Worm (Caenorhabditis elegans) whole organism, young adult: Measurements from ENCODE around the gene clec-123.

Experiments
- C06A6.2 ChIP-seq: fragments of 200-800 bp; sonication (Bioruptor generic); conservative IDR thresholded peaks from 2 replicates; pipeline ENCODE4 v1.3.6; 2022; ENCODE audit warnings: missing genetic modification characterization, missing compliant biosample characterization
- C17E4.6 ChIP-seq: fragments of 200-800 bp; sonication (Bioruptor generic); IDR thresholded peaks from 2 replicates; pipeline ENCODE4 v1.3.6; 2022; ENCODE audit warnings: missing genetic modification reagents, missing genetic modification characterization, missing compliant biosample characterization
- F23B12.7 ChIP-seq: sonication (generic microtip); optimal IDR thresholded peaks from 2 replicates; lab custom pipeline; 2017; ENCODE audit warnings: missing genetic modification characterization, mild to moderate bottlenecking, missing compliant biosample characterization, antibody characterized with exemption, moderate library complexity; ENCODE audit not compliant: insufficient read depth
- F39B2.1 ChIP-seq: fragments of 200-800 bp; sonication (Bioruptor generic); IDR thresholded peaks from 2 replicates; pipeline ENCODE4 v1.3.6; 2022; ENCODE audit warnings: missing genetic modification reagents, missing genetic modification characterization, missing compliant biosample characterization
- F57A8.1 ChIP-seq: fragments of 200-800 bp; sonication (Bioruptor generic); optimal IDR thresholded peaks from 2 replicates; lab custom pipeline; 2018; ENCODE audit warnings: mild to moderate bottlenecking, missing genetic modification characterization, moderate library complexity, missing compliant biosample characterization
- F57C9.4 ChIP-seq: sonication (generic microtip); optimal IDR thresholded peaks from 2 replicates; lab custom pipeline; 2017; ENCODE audit warnings: mild to moderate bottlenecking, missing genetic modification characterization, missing compliant biosample characterization
- K12H6.12 ChIP-seq: fragments of 200-800 bp; sonication (Bioruptor generic); optimal IDR thresholded peaks from 2 replicates; lab custom pipeline; 2018; ENCODE audit warnings: mild to moderate bottlenecking, missing genetic modification characterization, missing compliant biosample characterization
- Y53G8AR.9 ChIP-seq: fragments of 200-800 bp; sonication (Bioruptor generic); conservative IDR thresholded peaks from 2 replicates; pipeline ENCODE4 v1.3.6; 2022; ENCODE audit warnings: missing genetic modification reagents, missing genetic modification characterization, missing compliant biosample characterization
- ZK185.1 ChIP-seq: sonication (generic microtip); optimal IDR thresholded peaks from 2 replicates; lab custom pipeline; 2016; ENCODE audit warnings: mild to moderate bottlenecking, missing genetic modification characterization, missing compliant biosample characterization; ENCODE audit not compliant: poor library complexity, severe bottlenecking
- athp-1 ChIP-seq: sonication (generic microtip); optimal IDR thresholded peaks from 2 replicates; lab custom pipeline; 2017; ENCODE audit warnings: mild to moderate bottlenecking, missing genetic modification characterization, missing compliant biosample characterization
- attf-3 ChIP-seq: fragments of 200-800 bp; sonication (Bioruptor generic); conservative IDR thresholded peaks from 2 replicates; pipeline ENCODE4 v1.3.6; 2022; ENCODE audit warnings: missing genetic modification reagents, missing genetic modification characterization, missing compliant biosample characterization
- attf-5 ChIP-seq: fragments of 200-800 bp; sonication (Bioruptor generic); optimal IDR thresholded peaks from 2 replicates; lab custom pipeline; 2018; ENCODE audit warnings: mild to moderate bottlenecking, missing genetic modification characterization, missing compliant biosample characterization
- bed-1 ChIP-seq: fragments of 200-800 bp; sonication (Bioruptor generic); IDR thresholded peaks from 2 replicates; pipeline ENCODE4 v1.3.6; 2022; ENCODE audit warnings: missing genetic modification reagents, missing genetic modification characterization, missing compliant biosample characterization
- ccch-3 ChIP-seq: fragments of 200-800 bp; sonication (Bioruptor generic); optimal IDR thresholded peaks from 2 replicates; lab custom pipeline; 2018; ENCODE audit warnings: mild to moderate bottlenecking, missing genetic modification characterization, missing compliant biosample characterization
- ceh-100 ChIP-seq: fragments of 200-800 bp; sonication (Bioruptor generic); IDR thresholded peaks from 2 replicates; pipeline ENCODE4 v1.3.6; 2022; ENCODE audit warnings: missing genetic modification reagents, missing genetic modification characterization, missing compliant biosample characterization
- ceh-27 ChIP-seq: fragments of 200-800 bp; sonication (Bioruptor generic); optimal IDR thresholded peaks from 2 replicates; lab custom pipeline; 2018; ENCODE audit warnings: mild to moderate bottlenecking, missing genetic modification characterization, moderate library complexity, missing compliant biosample characterization
- ceh-79 ChIP-seq: sonication (generic microtip); optimal IDR thresholded peaks from 2 replicates; lab custom pipeline; 2017; ENCODE audit warnings: mild to moderate bottlenecking, missing genetic modification characterization, missing compliant biosample characterization
- dox-1 ChIP-seq: fragments of 200-800 bp; sonication (Bioruptor generic); IDR thresholded peaks from 2 replicates; pipeline ENCODE4 v1.3.6; 2022; ENCODE audit warnings: missing genetic modification reagents, missing genetic modification characterization, missing compliant biosample characterization
- dpl-1 ChIP-seq: fragments of 150-350 bp; optimal IDR thresholded peaks from 2 replicates; lab custom pipeline; 2014; ENCODE audit warnings: missing biosample characterization, missing genetic modification reagents, missing genetic modification characterization
- egrh-3 ChIP-seq: fragments of 200-800 bp; sonication (Bioruptor generic); IDR thresholded peaks from 2 replicates; pipeline ENCODE4 v1.3.6; 2022; ENCODE audit warnings: missing genetic modification reagents, missing genetic modification characterization, missing compliant biosample characterization
- ets-4 ChIP-seq: fragments of 200-800 bp; sonication (Bioruptor generic); optimal IDR thresholded peaks from 2 replicates; lab custom pipeline; 2018; ENCODE audit warnings: mild to moderate bottlenecking, missing genetic modification characterization, missing compliant biosample characterization
- hlh-12 ChIP-seq: sonication (generic microtip); optimal IDR thresholded peaks from 2 replicates; lab custom pipeline; 2016; ENCODE audit warnings: missing genetic modification characterization, missing compliant biosample characterization
- hlh-26 ChIP-seq: fragments of 200-800 bp; sonication (Bioruptor generic); conservative IDR thresholded peaks from 2 replicates; pipeline ENCODE4 v1.3.6; 2022; ENCODE audit warnings: missing genetic modification reagents, missing genetic modification characterization, missing compliant biosample characterization
- hmg-1.2 ChIP-seq: fragments of 200-800 bp; sonication (Bioruptor generic); IDR thresholded peaks from 2 replicates; pipeline ENCODE4 v1.3.6; 2022; ENCODE audit warnings: missing genetic modification reagents, missing genetic modification characterization, missing compliant biosample characterization
- hsf-1 ChIP-seq: fragments of 200-800 bp; sonication (Bioruptor generic); IDR thresholded peaks from 2 replicates; pipeline ENCODE4 v1.3.6; 2022; ENCODE audit warnings: missing genetic modification reagents, missing genetic modification characterization, missing compliant biosample characterization
- lag-1 ChIP-seq: fragments of 200-800 bp; sonication (Bioruptor generic); IDR thresholded peaks from 2 replicates; pipeline ENCODE4 v1.3.6; 2022; ENCODE audit warnings: missing genetic modification reagents, missing genetic modification characterization, missing compliant biosample characterization
- let-607 ChIP-seq, 2 experiments: fragments of 200-800 bp in 1 of 2; sonication (Bioruptor generic) in 1 of 2; sonication (generic microtip) in 1 of 2; optimal IDR thresholded peaks; 2 replicates each; lab custom pipeline; 2016 to 2018; ENCODE audit warnings: mild to moderate bottlenecking in 2 of 2, missing compliant biosample characterization in 2 of 2, missing genetic modification characterization in 2 of 2, moderate library complexity in 2 of 2, missing genotype in 1 of 2
- lin-26 ChIP-seq: fragments of 200-800 bp; sonication (Bioruptor generic); IDR thresholded peaks from 2 replicates; pipeline ENCODE4 v1.3.6; 2022; ENCODE audit warnings: missing genetic modification reagents, missing genetic modification characterization, missing compliant biosample characterization
- lin-54 ChIP-seq: fragments of 200-800 bp; sonication (Bioruptor generic); optimal IDR thresholded peaks from 2 replicates; lab custom pipeline; 2018; ENCODE audit warnings: mild to moderate bottlenecking, missing genetic modification characterization, missing compliant biosample characterization
- madf-3 ChIP-seq: fragments of 200-800 bp; sonication (Bioruptor generic); IDR thresholded peaks from 2 replicates; pipeline ENCODE4 v1.3.6; 2022; ENCODE audit warnings: missing genetic modification reagents, missing genetic modification characterization, missing compliant biosample characterization
- madf-6 ChIP-seq: fragments of 200-800 bp; sonication (Bioruptor generic); IDR thresholded peaks from 2 replicates; pipeline ENCODE4 v1.3.6; 2022; ENCODE audit warnings: missing genetic modification reagents, missing genetic modification characterization, missing compliant biosample characterization
- madf-8 ChIP-seq: fragments of 200-800 bp; sonication (Bioruptor generic); conservative IDR thresholded peaks from 2 replicates; pipeline ENCODE4 v1.3.6; 2022; ENCODE audit warnings: missing genetic modification reagents, missing genetic modification characterization, missing compliant biosample characterization
- mcd-1 ChIP-seq: fragments of 200-800 bp; sonication (Bioruptor generic); IDR thresholded peaks from 2 replicates; pipeline ENCODE4 v1.3.6; 2022; ENCODE audit warnings: missing genetic modification reagents, missing genetic modification characterization, missing compliant biosample characterization
- nfya-2 ChIP-seq: fragments of 200-800 bp; sonication (Bioruptor generic); IDR thresholded peaks from 2 replicates; pipeline ENCODE4 v1.3.6; 2022; ENCODE audit warnings: missing genetic modification reagents, missing genetic modification characterization, missing compliant biosample characterization
- nhr-179 ChIP-seq: sonication (generic microtip); optimal IDR thresholded peaks from 2 replicates; lab custom pipeline; 2016; ENCODE audit warnings: mild to moderate bottlenecking, missing genetic modification characterization, missing compliant biosample characterization
- pbrm-1 ChIP-seq: fragments of 200-800 bp; sonication (Bioruptor generic); IDR thresholded peaks from 2 replicates; pipeline ENCODE4 v1.3.6; 2022; ENCODE audit warnings: missing genetic modification reagents, missing genetic modification characterization, missing compliant biosample characterization
- rec-8 ChIP-seq, 2 experiments: sonication (generic microtip); optimal IDR thresholded peaks; 2 replicates each; lab custom pipeline; 2016; ENCODE audit warnings: mild to moderate bottlenecking in 2 of 2, missing genetic modification characterization in 2 of 2, missing genetic modification reagents in 2 of 2, missing genotype in 2 of 2, missing biosample characterization in 1 of 2, missing compliant biosample characterization in 1 of 2, moderate library complexity in 1 of 2
- sdz-38 ChIP-seq: sonication (generic microtip); optimal IDR thresholded peaks from 2 replicates; lab custom pipeline; 2016; ENCODE audit warnings: missing genotype, missing genetic modification characterization, missing compliant biosample characterization
- snpc-3.4 ChIP-seq: sonication (generic microtip); optimal IDR thresholded peaks from 2 replicates; lab custom pipeline; 2017; ENCODE audit warnings: missing genetic modification characterization, mild to moderate bottlenecking, missing compliant biosample characterization, antibody characterized with exemption, moderate library complexity, missing genotype, missing genetic modification reagents
- xnd-1 ChIP-seq: sonication (generic microtip); optimal IDR thresholded peaks from 2 replicates; lab custom pipeline; 2016; ENCODE audit warnings: missing genotype, missing genetic modification reagents, missing genetic modification characterization, missing compliant biosample characterization
- zfh-2 ChIP-seq: fragments of 200-800 bp; sonication (Bioruptor generic); conservative IDR thresholded peaks from 2 replicates; pipeline ENCODE4 v1.3.6; 2022; ENCODE audit warnings: missing genetic modification reagents, missing genetic modification characterization, missing compliant biosample characterization
- ztf-28 ChIP-seq: fragments of 200-800 bp; sonication (Bioruptor generic); IDR thresholded peaks from 2 replicates; pipeline ENCODE4 v1.3.6; 2022; ENCODE audit warnings: missing genetic modification reagents, missing genetic modification characterization, missing compliant biosample characterization
- ztf-3 ChIP-seq: fragments of 200-800 bp; sonication (Bioruptor generic); optimal IDR thresholded peaks from 2 replicates; lab custom pipeline; 2018; ENCODE audit warnings: mild to moderate bottlenecking, missing genetic modification characterization, missing compliant biosample characterization
- ztf-6 ChIP-seq: fragments of 200-800 bp; sonication (Bioruptor generic); IDR thresholded peaks from 2 replicates; pipeline ENCODE4 v1.3.6; 2022; ENCODE audit warnings: missing genetic modification reagents, missing genetic modification characterization, missing compliant biosample characterization

clec-123 gene

DNA sequence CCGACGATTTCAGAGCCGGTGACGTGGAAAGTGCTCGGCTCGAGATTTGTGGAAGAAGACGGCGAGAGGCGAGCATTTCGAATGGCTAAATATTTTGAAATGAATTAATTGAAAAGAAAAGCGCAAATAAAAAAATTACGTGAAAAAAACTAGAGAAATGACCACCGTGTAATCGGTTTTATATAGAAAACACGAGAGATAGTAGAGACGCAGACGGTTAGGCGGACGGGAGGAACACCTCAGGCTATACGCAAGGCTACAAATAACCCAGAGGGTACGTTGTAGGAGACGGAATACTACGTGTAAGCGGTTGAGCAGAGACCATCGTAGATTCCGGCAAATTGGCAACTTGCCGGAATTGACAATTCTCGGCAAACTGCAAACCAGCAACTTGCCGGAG is 2.9 kb upstream of the clec-123 start, which contains the start of gene Y25C1A.13:
Y25C1A.13 (minus strand) TSS at position 101 of the 400 bp plus-strand sequence.
- no peak for TF ChIP-seq madf-3 (GFP tag; lab: Robert Waterston, UW)
- peak; percentile 63 for TF ChIP-seq hmg-1.2 (GFP tag; lab: Robert Waterston, UW)

DNA sequence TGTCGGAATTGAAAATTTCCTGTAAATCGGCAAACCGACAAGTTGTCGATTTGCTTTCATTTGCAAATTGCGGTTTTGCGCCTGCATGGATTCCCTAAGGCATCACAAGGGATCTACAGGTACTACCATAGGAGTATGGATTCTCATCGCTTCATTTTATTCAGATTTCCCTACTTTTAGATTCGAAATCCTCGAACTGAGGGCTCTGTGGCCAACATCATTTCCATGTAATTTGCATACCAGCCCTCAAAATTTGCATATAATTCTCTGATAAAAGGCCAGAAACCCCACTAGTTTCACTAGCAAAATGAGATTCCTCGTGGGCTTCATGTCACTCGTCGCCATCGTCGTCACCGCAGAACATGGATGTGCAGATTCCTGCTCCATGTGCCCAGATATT is 1.7 kb upstream of the clec-123 start, which contains the start of gene Y25C1A.2:
Y25C1A.2 (plus strand) TSS at position 301 of the 400 bp plus-strand sequence.
- TF ChIP-seq ceh-100 (GFP tag; lab: Robert Waterston, UW), result no peak
- TF ChIP-seq madf-3 (GFP tag; lab: Robert Waterston, UW), result no peak
- TF ChIP-seq nfya-2, result no peak
- TF ChIP-seq F57C9.4 (tag; lab: Kevin White, UChicago), result no peak
- TF ChIP-seq ztf-3, result no peak
- TF ChIP-seq ets-4 (GFP tag; lab: Kevin White, UChicago), result no peak
- TF ChIP-seq F57A8.1 (GFP tag; lab: Kevin White, UChicago), result no peak
- no peak for TF ChIP-seq dpl-1 (GFP tag; lab: Kevin White, UChicago)
- no peak for TF ChIP-seq bed-1 (GFP tag; lab: Robert Waterston, UW)
- no peak for TF ChIP-seq attf-3 (GFP tag; lab: Robert Waterston, UW)
- TF ChIP-seq ceh-27 (GFP tag; lab: Kevin White, UChicago), result no peak
- no peak for TF ChIP-seq hsf-1 (GFP tag; lab: Robert Waterston, UW)
- TF ChIP-seq F39B2.1, result no peak
- TF ChIP-seq, all 124 proteins: peak for 0

DNA sequence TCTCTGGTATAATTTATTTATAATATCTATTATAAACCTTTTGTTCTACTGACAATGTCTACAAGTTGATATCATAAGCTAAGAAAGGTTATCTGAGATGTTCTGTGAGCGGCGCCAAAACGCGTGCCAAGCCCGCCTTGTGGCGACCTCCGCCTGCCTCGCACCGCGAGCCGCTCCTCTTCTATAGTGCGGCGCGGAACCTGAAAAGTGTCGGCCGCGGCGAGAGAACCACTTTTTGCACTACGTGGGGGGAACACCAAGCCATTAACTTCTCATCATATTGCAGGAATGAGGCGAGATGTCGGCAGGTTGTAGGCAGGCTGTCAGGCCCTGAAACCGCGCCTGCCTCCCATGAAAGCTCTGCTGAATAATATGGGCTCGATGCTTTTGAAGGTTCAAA is 745 bp upstream of the clec-123 start:
- TF ChIP-seq F23B12.7 (tag; lab: Kevin White, UChicago), result no peak
- TF ChIP-seq sdz-38 (tag; lab: Kevin White, UChicago), result no peak
- no peak for TF ChIP-seq C06A6.2 (GFP tag; lab: Robert Waterston, UW)
- TF ChIP-seq dox-1, result 0 out of 2 replicates have a peak, but pooled peaks have one; percentile 23
- TF ChIP-seq ztf-6 (GFP tag; lab: Robert Waterston, UW), result no peak
- no peak for TF ChIP-seq dpl-1 (GFP tag; lab: Kevin White, UChicago)
- no peak for TF ChIP-seq ztf-3
- TF ChIP-seq lin-26 (GFP tag; lab: Robert Waterston, UW), result no peak
- peak; percentile 60 for TF ChIP-seq hmg-1.2 (GFP tag; lab: Robert Waterston, UW)
- TF ChIP-seq egrh-3 (GFP tag; lab: Robert Waterston, UW), result peak; percentile 69; the same call in 1 of the 2 replicates
- peak; percentile 40; the same call in 1 of the 2 replicates for TF ChIP-seq mcd-1 (GFP tag; lab: Robert Waterston, UW)
- TF ChIP-seq snpc-3.4 (tag; lab: Kevin White, UChicago), result peak; percentile 32
- no peak for TF ChIP-seq hlh-26
- no peak for TF ChIP-seq madf-8 (GFP tag; lab: Robert Waterston, UW)
- no peak for TF ChIP-seq ZK185.1 (tag; lab: Kevin White, UChicago)
- TF ChIP-seq ztf-28 (GFP tag; lab: Robert Waterston, UW), result 0 out of 2 replicates have a peak, but pooled peaks have one; percentile 35
- TF ChIP-seq attf-5 (GFP tag; lab: Kevin White, UChicago), result no peak
- no peak for TF ChIP-seq hlh-12 (tag; lab: Kevin White, UChicago)
- no peak for TF ChIP-seq Y53G8AR.9
- TF ChIP-seq xnd-1 (tag; lab: Kevin White, UChicago), result no peak
- no peak for TF ChIP-seq pbrm-1
- TF ChIP-seq madf-6 (GFP tag; lab: Robert Waterston, UW), result no peak
- TF ChIP-seq let-607 (tag; optimal IDR thresholded peaks at IDR 0.05; lab: Kevin White, UChicago), result no peak
- no peak for TF ChIP-seq ceh-79 (tag; lab: Kevin White, UChicago)
- TF ChIP-seq K12H6.12 (tag; lab: Kevin White, UChicago), result no peak
- peak; percentile 18 for TF ChIP-seq nhr-179
- no peak for TF ChIP-seq C17E4.6 (GFP tag; lab: Robert Waterston, UW)
- TF ChIP-seq zfh-2 (GFP tag; lab: Robert Waterston, UW), result peak; percentile 91
- no peak for TF ChIP-seq lag-1
- TF ChIP-seq rec-8 (tag; optimal IDR thresholded peaks at IDR 0.05; lab: Kevin White, UChicago), result no peak
- no peak for TF ChIP-seq athp-1 (tag; lab: Kevin White, UChicago)
- TF ChIP-seq ccch-3 (GFP tag; lab: Kevin White, UChicago), result no peak
- no peak for TF ChIP-seq lin-54 (GFP tag; lab: Kevin White, UChicago)
